Worm (Caenorhabditis elegans) whole organism, young adult: ENCODE measurements around the gene F56H9.9.

Experiments
- F55B11.4 ChIP-seq: sonication (generic microtip); optimal IDR thresholded peaks from 2 replicates; lab custom pipeline; 2016; ENCODE audit warnings: missing compliant biosample characterization, missing genetic modification characterization, borderline replicate concordance; ENCODE audit not compliant: insufficient read depth
- Y79H2A.3 ChIP-seq: fragments of 200-800 bp; sonication (Bioruptor generic); conservative IDR thresholded peaks from 2 replicates; pipeline ENCODE4 v1.3.6; 2022; ENCODE audit warnings: missing genetic modification reagents, missing genetic modification characterization, missing compliant biosample characterization
- ama-1 ChIP-seq, 3 experiments: fragments of 150-350 bp in 1 of 3; sonication (generic microtip) in 2 of 3; optimal IDR thresholded peaks; 2 replicates each; lab custom pipeline; 2014 to 2018; ENCODE audit warnings: missing biosample characterization in 2 of 3, missing genetic modification characterization in 2 of 3, missing genetic modification reagents in 2 of 3
- lin-40 ChIP-seq: sonication (generic microtip); optimal IDR thresholded peaks from 2 replicates; lab custom pipeline; 2016; ENCODE audit warnings: missing genetic modification characterization, mild to moderate bottlenecking, missing compliant biosample characterization, missing genotype, missing genetic modification reagents
- nhr-90 ChIP-seq: sonication (generic microtip); optimal IDR thresholded peaks from 2 replicates; lab custom pipeline; 2016; ENCODE audit warnings: missing genotype, mild to moderate bottlenecking, missing genetic modification characterization, missing compliant biosample characterization
- xnd-1 ChIP-seq: sonication (generic microtip); optimal IDR thresholded peaks from 2 replicates; lab custom pipeline; 2016; ENCODE audit warnings: missing genotype, missing genetic modification reagents, missing genetic modification characterization, missing compliant biosample characterization

DNA sequence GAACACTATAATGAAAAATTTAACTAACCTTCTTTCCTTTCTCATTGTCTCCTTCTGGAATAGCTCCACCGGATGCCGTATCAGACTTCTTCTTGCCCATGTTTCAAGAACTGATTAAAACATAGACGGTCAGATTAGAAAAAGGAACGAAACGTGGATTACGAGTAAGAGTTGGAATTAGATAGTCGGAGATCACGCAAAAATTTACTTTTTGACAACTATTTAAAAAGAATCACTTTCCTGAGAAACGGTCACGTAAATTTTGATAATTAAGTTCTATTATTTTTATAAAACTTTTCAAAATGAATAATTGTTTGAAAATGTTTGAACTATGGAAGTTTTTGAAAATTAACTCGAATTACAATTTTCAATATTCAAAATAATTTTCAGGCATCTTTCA is 12.2 kb downstream of the F56H9.9 start, which contains the start of gene cyc-2.2:
- no peak for TF ChIP-seq lin-40 (tag; lab: Kevin White, UChicago)
- no peak for TF ChIP-seq Y79H2A.3 (GFP tag; lab: Robert Waterston, UW)
- TF ChIP-seq ama-1 (optimal IDR thresholded peaks at IDR 0.05; lab: Kevin White, UChicago) = no peak
- no peak for TF ChIP-seq ama-1 (GFP tag; optimal IDR thresholded peaks at IDR 0.05; lab: Kevin White, UChicago)
- TF ChIP-seq F55B11.4 (tag; lab: Kevin White, UChicago) = no peak
- no peak for TF ChIP-seq xnd-1 (tag; lab: Kevin White, UChicago)
- no peak for TF ChIP-seq nhr-90 (tag; lab: Kevin White, UChicago)
